Worm (Caenorhabditis elegans) whole organism, L4/young adult: ENCODE measurements around the gene spat-1.

Experiments used
- W03F9.2 ChIP-seq: fragments of 150-350 bp; optimal IDR thresholded peaks from 2 replicates; lab custom pipeline; 2014; ENCODE audit warnings: missing biosample characterization, missing genetic modification characterization
- dao-5 ChIP-seq: sonication (generic microtip); optimal IDR thresholded peaks from 2 replicates; lab custom pipeline; 2016; ENCODE audit warnings: missing genotype, missing genetic modification characterization, moderate library complexity, missing compliant biosample characterization
- him-1 ChIP-seq: sonication (generic microtip); optimal IDR thresholded peaks from 2 replicates; lab custom pipeline; 2016; ENCODE audit warnings: missing genotype, missing genetic modification reagents, missing genetic modification characterization, missing compliant biosample characterization

spat-1 gene

ce11 chrII:14540551-14540950 is 12.0 kb downstream of the spat-1 start:
- TF ChIP-seq dao-5 (no peak), W03F9.2 (tag; lab: Kevin White, UChicago) (no peak), him-1 (tag; lab: Kevin White, UChicago) (no peak)

- TF ChIP-seq W03F9.2 (tag; lab: Kevin White, UChicago) (no peak), dao-5 (no peak), him-1 (tag; lab: Kevin White, UChicago) (no peak)
These were observed 20.1 kb downstream of the spat-1 start, which contains the start of gene gcy-29 for ce11 chrII:14548691-14549090. Gene gcy-29 (minus strand): TSS chrII:14548791.

ce11 chrII:14550613-14551012 is 22.1 kb downstream of the spat-1 start, which contains the start of gene nlp-41:
Gene nlp-41 (plus strand): TSS chrII:14550913.
- TF ChIP-seq dao-5: no peak
- TF ChIP-seq him-1 (tag; lab: Kevin White, UChicago): no peak
- no peak for TF ChIP-seq W03F9.2 (tag; lab: Kevin White, UChicago)

ce11 chrII:14555019-14555418 is 26.5 kb downstream of the spat-1 start:
- TF ChIP-seq dao-5 (no peak), him-1 (tag; lab: Kevin White, UChicago) (no peak), W03F9.2 (tag; lab: Kevin White, UChicago) (no peak)

- TF ChIP-seq him-1 (tag; lab: Kevin White, UChicago): peak; percentile 96
- TF ChIP-seq W03F9.2 (tag; lab: Kevin White, UChicago): peak; percentile 88
- TF ChIP-seq dao-5: peak; percentile 38
These were observed 33.1 kb downstream of the spat-1 start, which contains the start of gene mog-4 for ce11 chrII:14561549-14562115. Gene mog-4 (minus strand): TSS chrII:14561599.

- TF ChIP-seq dao-5 (no peak), W03F9.2 (tag; lab: Kevin White, UChicago) (no peak), him-1 (tag; lab: Kevin White, UChicago) (no peak)
These were observed 39.3 kb downstream of the spat-1 start for ce11 chrII:14567811-14568210.

- no peak for TF ChIP-seq W03F9.2 (tag; lab: Kevin White, UChicago)
- no peak for TF ChIP-seq dao-5
- TF ChIP-seq him-1 (tag; lab: Kevin White, UChicago): no peak
These were observed 40.8 kb downstream of the spat-1 start for ce11 chrII:14569322-14569721.

ce11 chrII:14570541-14571160 is 42.1 kb downstream of the spat-1 start:
- TF ChIP-seq W03F9.2 (tag; lab: Kevin White, UChicago) (no peak), dao-5 (no peak), him-1 (tag; lab: Kevin White, UChicago) (no peak)

- TF ChIP-seq him-1 (tag; lab: Kevin White, UChicago): no peak
- no peak for TF ChIP-seq W03F9.2 (tag; lab: Kevin White, UChicago)
- TF ChIP-seq dao-5: no peak
These were observed 44.8 kb downstream of the spat-1 start, which contains the start of gene madf-5 for ce11 chrII:14573315-14573714. Gene madf-5 (plus strand): TSS chrII:14573615.

ce11 chrII:14574790-14575189 is 46.2 kb downstream of the spat-1 start:
- TF ChIP-seq W03F9.2 (tag; lab: Kevin White, UChicago) (no peak), him-1 (tag; lab: Kevin White, UChicago) (no peak), dao-5 (no peak)

ce11 chrII:14576429-14576828 is 47.9 kb downstream of the spat-1 start, which contains the start of gene C01G12.13:
Gene C01G12.13 (plus strand): TSS chrII:14576729.
- TF ChIP-seq W03F9.2 (tag; lab: Kevin White, UChicago): no peak
- no peak for TF ChIP-seq dao-5
- TF ChIP-seq him-1 (tag; lab: Kevin White, UChicago): no peak

ce11 chrII:14578013-14578412 is 49.5 kb downstream of the spat-1 start, which contains the start of gene nspb-7:
Gene nspb-7 (plus strand): TSS chrII:14578313.
- no peak for TF ChIP-seq him-1 (tag; lab: Kevin White, UChicago)
- TF ChIP-seq dao-5: no peak
- TF ChIP-seq W03F9.2 (tag; lab: Kevin White, UChicago): no peak

- no peak for TF ChIP-seq him-1 (tag; lab: Kevin White, UChicago)
- TF ChIP-seq W03F9.2 (tag; lab: Kevin White, UChicago): no peak
- TF ChIP-seq dao-5: no peak
These were observed 50.2 kb downstream of the spat-1 start, which contains the start of gene C01G12.9 for ce11 chrII:14578716-14579115. Gene C01G12.9 (plus strand): TSS chrII:14579016.

- TF ChIP-seq W03F9.2 (tag; lab: Kevin White, UChicago): no peak
- no peak for TF ChIP-seq him-1 (tag; lab: Kevin White, UChicago)
- TF ChIP-seq dao-5: no peak
These were observed 52.0 kb downstream of the spat-1 start, which contains the start of the genes nspb-8 and nspb-9 for ce11 chrII:14580549-14580948. Gene nspb-8 (minus strand): TSS chrII:14580649. Gene nspb-9 (plus strand): TSS chrII:14580859.
